Worm (Caenorhabditis elegans): ENCODE data around the gene slc-28.1.

slc-28.1 gene

ce11 chrV:3463514-3463913 is at the start of gene slc-28.1:
TSS of gene slc-28.1 (plus strand) at chrV:3463814.
- TF ChIP-seq ces-1 (GFP tag; optimal IDR thresholded peaks at IDR 0.05) (no peak), unc-39 (tag; optimal IDR thresholded peaks at IDR 0.05) (no peak), nhr-10 (tag; optimal IDR thresholded peaks at IDR 0.05) (no peak), mxl-2 (GFP tag; conservative IDR thresholded peaks at IDR 0.05) (no peak), ztf-11 (tag; optimal IDR thresholded peaks at IDR 0.05) (no peak), tra-1 (GFP tag; IDR thresholded peaks at IDR 0.05) (no peak), fos-1 (tag; optimal IDR thresholded peaks at IDR 0.05) (no peak)

- TF ChIP-seq zfp-2 (tag; optimal IDR thresholded peaks at IDR 0.05) (no peak), unc-62 (GFP tag; optimal IDR thresholded peaks at IDR 0.05 in 1 of 2) (peak in 1 of 2 experiments; percentile 61), unc-62 (tag; optimal IDR thresholded peaks at IDR 0.05) (no peak)
Observed at ce11 chrV:3417928-3418327, 45.7 kb upstream of the slc-28.1 start, which contains the start of gene T20D4.3. TSS of gene T20D4.3 (plus strand) at chrV:3418228.

ce11 chrV:3424341-3424740 is 39.3 kb upstream of the slc-28.1 start, which contains the start of gene srab-21:
TSS of gene srab-21 (minus strand) at chrV:3424441.
- TF ChIP-seq ctbp-1 (GFP tag; IDR thresholded peaks at IDR 0.05) (no peak), mes-2 (tag; optimal IDR thresholded peaks at IDR 0.05; ENCODE audit: poor library complexity, severe bottlenecking) (no peak), unc-62 (GFP tag; optimal IDR thresholded peaks at IDR 0.05 in 1 of 2) (peak in 1 of 2 experiments; percentile 15), unc-62 (tag; optimal IDR thresholded peaks at IDR 0.05) (no peak), set-16 (GFP tag; IDR thresholded peaks at IDR 0.05) (no peak), lin-39 (tag; optimal IDR thresholded peaks at IDR 0.05) (no peak), hlh-11 (tag; optimal IDR thresholded peaks at IDR 0.05) (no peak), ZK546.5 (tag; optimal IDR thresholded peaks at IDR 0.05) (no peak), lim-7 (GFP tag; IDR thresholded peaks at IDR 0.05) (no peak)

ce11 chrV:3426076-3426475 is 37.5 kb upstream of the slc-28.1 start, which contains the start of gene srab-22:
TSS of gene srab-22 (plus strand) at chrV:3426376.
- TF ChIP-seq daf-8 (GFP tag; IDR thresholded peaks at IDR 0.05) (no peak), ceh-20 (GFP tag; IDR thresholded peaks at IDR 0.05) (no peak), unc-62 (GFP tag; optimal IDR thresholded peaks at IDR 0.05 in 1 of 2) (peak in 1 of 2 experiments; percentile 14), unc-62 (tag; optimal IDR thresholded peaks at IDR 0.05) (no peak)

ce11 chrV:3428697-3429096 is 34.9 kb upstream of the slc-28.1 start, which contains the start of gene srab-20:
TSS of gene srab-20 (plus strand) at chrV:3428997.
- TF ChIP-seq hlh-11 (tag; optimal IDR thresholded peaks at IDR 0.05) (no peak), mes-2 (tag; optimal IDR thresholded peaks at IDR 0.05; ENCODE audit: poor library complexity, severe bottlenecking) (no peak), D1046.2 (GFP tag; IDR thresholded peaks at IDR 0.05) (no peak), lin-13 (GFP tag; optimal IDR thresholded peaks at IDR 0.05) (no peak), nhr-48 (tag; optimal IDR thresholded peaks at IDR 0.05) (no peak), nhr-25 (tag; optimal IDR thresholded peaks at IDR 0.05; ENCODE audit: borderline replicate concordance, insufficient read depth) (no peak), dmd-8 (GFP tag; IDR thresholded peaks at IDR 0.05) (no peak), nhr-111 (GFP tag; optimal IDR thresholded peaks at IDR 0.05) (no peak), F37D6.2 (tag; optimal IDR thresholded peaks at IDR 0.05) (no peak), ztf-11 (tag; optimal IDR thresholded peaks at IDR 0.05) (no peak), mdt-29 (GFP tag; IDR thresholded peaks at IDR 0.05) (no peak), nhr-6 (tag; optimal IDR thresholded peaks at IDR 0.05) (no peak), ceh-62 (tag; optimal IDR thresholded peaks at IDR 0.05) (no peak)

ce11 chrV:3431535-3431990 is 32.1 kb upstream of the slc-28.1 start, which contains the start of the genes T20D4.19 and srj-9:
TSS of gene T20D4.19 (minus strand) at chrV:3431635.
TSS of gene srj-9 (plus strand) at chrV:3431940.
- TF ChIP-seq unc-62 (GFP tag; optimal IDR thresholded peaks at IDR 0.05 in 1 of 2) (peak in 1 of 2 experiments; percentile 51), unc-62 (tag; optimal IDR thresholded peaks at IDR 0.05) (no peak), ceh-20 (GFP tag; IDR thresholded peaks at IDR 0.05) (no peak)
